Worm (Caenorhabditis elegans) whole organism, L2 larva: ENCODE results near the gene F49F1.11.

Source experiments
- R02D3.7 ChIP-seq: fragments of 150-350 bp; optimal IDR thresholded peaks from 2 replicates; lab custom pipeline; 2014; ENCODE audit warnings: missing biosample characterization, missing genetic modification characterization
- aly-2 ChIP-seq: fragments of 150-350 bp; optimal IDR thresholded peaks from 2 replicates; lab custom pipeline; 2014; ENCODE audit warnings: missing biosample characterization, missing genetic modification characterization
- ama-1 ChIP-seq: fragments of 150-350 bp; optimal IDR thresholded peaks from 2 replicates; lab custom pipeline; 2018; ENCODE audit warnings: inconsistent platforms
- egl-27 ChIP-seq: sonication (generic microtip); optimal IDR thresholded peaks from 3 replicates; lab custom pipeline; 2017; ENCODE audit warnings: missing biosample characterization, missing genetic modification reagents, missing genetic modification characterization
- elt-3 ChIP-seq: sonication (generic microtip); optimal IDR thresholded peaks from 2 replicates; lab custom pipeline; 2017; ENCODE audit warnings: missing biosample characterization, missing genetic modification characterization
- fos-1 ChIP-seq: fragments of 150-350 bp; optimal IDR thresholded peaks from 2 replicates; lab custom pipeline; 2014; ENCODE audit warnings: missing biosample characterization, missing genetic modification characterization
- lin-11 ChIP-seq: fragments of 150-350 bp; sonication (generic microtip); optimal IDR thresholded peaks from 2 replicates; lab custom pipeline; 2014; ENCODE audit warnings: missing biosample characterization, missing genetic modification characterization, inconsistent platforms, mixed read lengths
- skn-1 ChIP-seq: sonication (generic microtip); optimal IDR thresholded peaks from 2 replicates; lab custom pipeline; 2017; ENCODE audit warnings: missing biosample characterization, missing genetic modification characterization
- sma-9 ChIP-seq, 2 experiments: fragments of 150-350 bp in 1 of 2; sonication (generic microtip) in 1 of 2; optimal IDR thresholded peaks; 2 replicates each; lab custom pipeline; 2014 to 2016; ENCODE audit warnings: missing genetic modification characterization in 2 of 2, mild to moderate bottlenecking in 1 of 2, missing biosample characterization in 1 of 2, missing compliant biosample characterization in 1 of 2, missing genetic modification reagents in 1 of 2, moderate library complexity in 1 of 2
- snpc-4 ChIP-seq: fragments of 150-350 bp; optimal IDR thresholded peaks from 2 replicates; lab custom pipeline; 2014; ENCODE audit warnings: missing biosample characterization, missing genetic modification characterization
- unc-62 ChIP-seq: fragments of 150-350 bp; optimal IDR thresholded peaks from 2 replicates; lab custom pipeline; 2014; ENCODE audit warnings: missing biosample characterization, missing genetic modification reagents, missing genetic modification characterization

ce11 chrIV:4154641-4155040 lies 13.4 kb upstream of the F49F1.11 start, which contains the start of gene K08D10.14:
- TF ChIP-seq lin-11 (tag; lab: Kevin White, UChicago): no peak
- no peak for TF ChIP-seq R02D3.7 (tag; lab: Kevin White, UChicago)
- TF ChIP-seq snpc-4 (tag; lab: Kevin White, UChicago): no peak
- TF ChIP-seq fos-1 (tag; lab: Kevin White, UChicago): peak; percentile 0
- no peak for TF ChIP-seq egl-27
- TF ChIP-seq unc-62 (GFP tag; lab: Kevin White, UChicago): no peak
- TF ChIP-seq aly-2: no peak
- TF ChIP-seq elt-3 (tag; lab: Kevin White, UChicago): no peak
- TF ChIP-seq sma-9 (GFP tag; optimal IDR thresholded peaks at IDR 0.05; lab: Kevin White, UChicago): no peak
- TF ChIP-seq sma-9 (tag; optimal IDR thresholded peaks at IDR 0.05; lab: Kevin White, UChicago): no peak
- TF ChIP-seq skn-1 (tag; lab: Kevin White, UChicago): no peak
- TF ChIP-seq ama-1 (lab: Kevin White, UChicago): no peak
